Worm (Caenorhabditis elegans): ENCODE data around the gene F41G3.3.

The F41G3.3 gene

DNA sequence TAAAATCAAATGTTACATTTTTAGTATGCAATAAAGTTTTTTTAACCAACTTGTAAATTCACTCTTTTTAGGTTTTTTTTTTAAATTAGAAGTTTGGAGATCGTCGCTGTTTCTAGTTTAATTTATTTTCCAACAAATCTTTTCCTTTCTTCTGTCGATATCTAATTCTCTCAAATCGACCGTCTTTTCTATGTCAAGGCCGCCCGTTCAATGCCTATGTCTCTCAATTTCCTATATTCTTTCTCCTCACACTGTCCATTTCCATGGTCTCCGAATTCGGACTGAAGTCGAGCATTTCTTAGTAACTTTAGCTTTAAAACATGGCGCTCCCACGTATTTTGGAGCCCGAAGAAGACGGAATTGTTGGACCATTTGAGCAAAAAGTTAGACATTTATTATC lies 39.7 kb upstream of the F41G3.3 start, which contains the start of the genes T14B4.5 and T14B4.20:
TSS of gene T14B4.5 (plus strand) at position 226 of the 400 bp plus-strand sequence.
TSS of gene T14B4.20 (plus strand) at position 264 of the 400 bp plus-strand sequence.
- TF ChIP-seq ama-1 (optimal IDR thresholded peaks at IDR 0.05) (no peak), nhr-129 (tag; optimal IDR thresholded peaks at IDR 0.05) (no peak), mbf-1 (tag; optimal IDR thresholded peaks at IDR 0.05) (no peak), elt-1 (tag; optimal IDR thresholded peaks at IDR 0.05) (no peak), ZK546.5 (tag; optimal IDR thresholded peaks at IDR 0.05) (no peak), fos-1 (tag; optimal IDR thresholded peaks at IDR 0.05) (no peak), ztf-11 (tag; optimal IDR thresholded peaks at IDR 0.05) (no peak), aly-2 (tag; optimal IDR thresholded peaks at IDR 0.05) (no peak), ceh-16 (tag; optimal IDR thresholded peaks at IDR 0.05) (no peak), F13H6.1 (tag; optimal IDR thresholded peaks at IDR 0.05) (no peak), blmp-1 (tag; optimal IDR thresholded peaks at IDR 0.05; ENCODE audit: insufficient read depth) (no peak), elt-3 (tag; optimal IDR thresholded peaks at IDR 0.05) (no peak), lin-39 (tag; optimal IDR thresholded peaks at IDR 0.05) (no peak), ceh-82 (tag; optimal IDR thresholded peaks at IDR 0.05) (no peak)

DNA sequence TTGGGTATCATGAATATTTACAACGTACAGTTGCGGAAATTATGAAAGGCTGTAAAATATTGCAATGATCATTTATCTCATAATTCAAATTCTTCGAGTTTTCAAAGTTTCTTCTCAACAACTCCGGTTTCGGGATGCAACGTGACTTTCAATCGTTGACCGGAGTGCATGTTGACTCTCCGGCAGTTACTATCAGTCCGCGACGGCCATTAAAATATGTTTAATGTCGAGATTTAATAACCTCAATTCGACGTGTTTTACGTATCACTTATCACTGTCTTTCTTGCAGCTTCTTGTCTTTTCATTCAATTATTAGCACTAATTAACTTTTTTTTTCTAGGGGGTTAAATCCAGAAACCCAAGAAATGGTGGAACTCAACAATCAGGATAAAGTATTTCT lies 38.1 kb upstream of the F41G3.3 start, which contains the start of gene tsp-10:
TSS of gene tsp-10 (plus strand) at position 366 of the 400 bp plus-strand sequence.
- TF ChIP-seq blmp-1 (tag; optimal IDR thresholded peaks at IDR 0.05; ENCODE audit: insufficient read depth) (no peak), Y55F3AM.14 (GFP tag; optimal IDR thresholded peaks at IDR 0.05) (no peak), lin-11 (tag; optimal IDR thresholded peaks at IDR 0.05) (no peak), ztf-11 (tag; optimal IDR thresholded peaks at IDR 0.05) (no peak), crh-2 (tag; optimal IDR thresholded peaks at IDR 0.05) (no peak), sem-4 (tag; optimal IDR thresholded peaks at IDR 0.05) (no peak), unc-55 (GFP tag; optimal IDR thresholded peaks at IDR 0.05) (no peak), peb-1 (tag; optimal IDR thresholded peaks at IDR 0.05) (no peak), alr-1 (tag; optimal IDR thresholded peaks at IDR 0.05) (no peak), nhr-25 (tag; optimal IDR thresholded peaks at IDR 0.05) (no peak), C34F6.9 (tag; optimal IDR thresholded peaks at IDR 0.05) (no peak), nhr-12 (tag; optimal IDR thresholded peaks at IDR 0.05) (no peak)

DNA sequence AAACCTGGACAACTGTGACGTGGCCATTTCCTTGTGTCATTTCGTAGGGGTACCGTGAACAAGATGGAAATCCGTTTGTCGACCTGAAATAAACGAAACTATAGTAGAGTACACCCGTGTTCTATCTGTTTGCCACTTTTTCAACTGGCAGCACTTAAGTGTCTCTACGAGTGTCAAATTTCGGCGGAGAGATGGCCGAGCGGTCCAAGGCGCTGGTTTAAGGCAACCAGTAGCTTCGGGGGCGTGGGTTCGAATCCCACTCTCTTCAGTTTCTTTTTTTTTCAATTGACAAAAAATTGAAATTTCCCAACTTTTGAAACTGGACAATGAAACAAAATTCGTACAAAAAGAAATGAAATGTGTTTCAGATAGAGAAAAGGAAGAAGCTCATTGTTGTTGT lies 34.8 kb upstream of the F41G3.3 start:
- TF ChIP-seq lsy-2 (tag; optimal IDR thresholded peaks at IDR 0.05) (peak in 1 of 2 experiments; percentile 39), snpc-4 (tag; optimal IDR thresholded peaks at IDR 0.05) (peak; percentile 17), gmeb-1 (tag; optimal IDR thresholded peaks at IDR 0.05) (peak; percentile 26), C34F6.9 (tag; optimal IDR thresholded peaks at IDR 0.05) (peak; percentile 23), lin-13 (GFP tag; optimal IDR thresholded peaks at IDR 0.05) (peak; percentile 14), nhr-23 (tag; optimal IDR thresholded peaks at IDR 0.05) (no peak), F13H6.1 (tag; optimal IDR thresholded peaks at IDR 0.05) (peak; percentile 3), nhr-10 (tag; optimal IDR thresholded peaks at IDR 0.05) (no peak), crh-2 (tag; optimal IDR thresholded peaks at IDR 0.05) (peak; percentile 30), nhr-77 (tag; optimal IDR thresholded peaks at IDR 0.05) (no peak), sma-9 (GFP tag; optimal IDR thresholded peaks at IDR 0.05) (peak; percentile 11), sma-9 (tag; optimal IDR thresholded peaks at IDR 0.05) (no peak), nhr-6 (tag; optimal IDR thresholded peaks at IDR 0.05) (no peak), nhr-129 (tag; optimal IDR thresholded peaks at IDR 0.05) (peak; percentile 54)

DNA sequence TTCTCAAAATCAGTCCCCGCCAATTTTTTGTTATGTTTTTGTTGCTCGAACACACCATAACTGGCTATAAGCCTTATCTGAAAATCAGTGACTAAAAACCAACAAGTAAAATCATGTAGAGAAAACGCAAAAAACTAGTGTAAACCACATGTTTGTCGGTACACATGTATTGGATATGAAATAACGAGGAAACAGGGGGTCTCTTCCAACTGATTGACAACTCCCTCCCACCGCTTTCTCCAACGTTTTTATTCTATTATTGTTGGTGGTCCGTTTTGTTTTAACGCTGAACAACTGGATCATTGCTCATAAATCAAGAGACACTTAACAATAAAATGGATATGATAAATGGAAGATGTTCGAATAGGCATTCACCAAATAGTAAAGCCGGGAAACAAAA lies 29.5 kb upstream of the F41G3.3 start:
- no peak for TF ChIP-seq crh-2 (tag; optimal IDR thresholded peaks at IDR 0.05)
- TF ChIP-seq ama-1 (optimal IDR thresholded peaks at IDR 0.05) = no peak
- no peak for TF ChIP-seq ceh-16 (tag; optimal IDR thresholded peaks at IDR 0.05)
- TF ChIP-seq peb-1 (tag; optimal IDR thresholded peaks at IDR 0.05) = no peak
- no peak for TF ChIP-seq nhr-21 (tag; optimal IDR thresholded peaks at IDR 0.05)
- TF ChIP-seq nhr-77 (tag; optimal IDR thresholded peaks at IDR 0.05) = no peak
- no peak for TF ChIP-seq ztf-11 (tag; optimal IDR thresholded peaks at IDR 0.05)
- TF ChIP-seq blmp-1 (tag; optimal IDR thresholded peaks at IDR 0.05; ENCODE audit: insufficient read depth) = no peak
- TF ChIP-seq nhr-11 (tag; optimal IDR thresholded peaks at IDR 0.05) = no peak
- no peak for TF ChIP-seq alr-1 (tag; optimal IDR thresholded peaks at IDR 0.05)
- TF ChIP-seq fos-1 (tag; optimal IDR thresholded peaks at IDR 0.05) = no peak
- no peak for TF ChIP-seq egl-27 (tag; optimal IDR thresholded peaks at IDR 0.05)

Data from whole organism, L2 larva.